Fruit fly (Drosophila melanogaster) whole organism, adult: ENCODE results near the gene mthl10.

Experiments
- CG11617 ChIP-seq: fragments of 200-800 bp; sonication (Bioruptor generic); optimal IDR thresholded peaks from 2 replicates; lab custom pipeline; 2017; ENCODE audit warnings: mild to moderate bottlenecking, missing biosample characterization, missing genetic modification reagents, missing genetic modification characterization
- CG12768 ChIP-seq: fragments of 200-800 bp; sonication (Bioruptor generic); optimal IDR thresholded peaks from 2 replicates; lab custom pipeline; 2017; ENCODE audit warnings: missing biosample characterization, missing genetic modification characterization, mild to moderate bottlenecking, moderate library complexity, missing genetic modification reagents
- CG14711 ChIP-seq: fragments of 200-800 bp; sonication (Bioruptor generic); optimal IDR thresholded peaks from 2 replicates; lab custom pipeline; 2018; ENCODE audit warnings: missing biosample characterization, mild to moderate bottlenecking, missing genetic modification characterization, moderate library complexity
- CG1620 ChIP-seq: fragments of 200-800 bp; sonication (Bioruptor generic); optimal IDR thresholded peaks from 2 replicates; lab custom pipeline; 2016; ENCODE audit warnings: missing biosample characterization, missing genetic modification characterization
- CG33017 ChIP-seq: fragments of 200-800 bp; sonication (Bioruptor generic); optimal IDR thresholded peaks from 2 replicates; lab custom pipeline; 2018; ENCODE audit warnings: missing biosample characterization, mild to moderate bottlenecking, missing genetic modification characterization, moderate library complexity
- CG5204 ChIP-seq: fragments of 200-800 bp; sonication (Bioruptor generic); optimal IDR thresholded peaks from 2 replicates; lab custom pipeline; 2016; ENCODE audit warnings: missing biosample characterization, missing genetic modification characterization
- CG7045 ChIP-seq: fragments of 200-800 bp; sonication (Bioruptor generic); optimal IDR thresholded peaks from 2 replicates; lab custom pipeline; 2017; ENCODE audit warnings: missing biosample characterization, mild to moderate bottlenecking, missing genetic modification characterization
- CG7101 ChIP-seq: fragments of 200-800 bp; sonication (Bioruptor generic); optimal IDR thresholded peaks from 2 replicates; lab custom pipeline; 2018; ENCODE audit warnings: missing biosample characterization, mild to moderate bottlenecking, missing genetic modification characterization, moderate library complexity
- Clk ChIP-seq: fragments of 200-800 bp; sonication (Bioruptor generic); optimal IDR thresholded peaks from 2 replicates; lab custom pipeline; 2017; ENCODE audit warnings: missing biosample characterization, missing genetic modification characterization
- Crg-1 ChIP-seq: fragments of 200-800 bp; sonication (Bioruptor generic); optimal IDR thresholded peaks from 2 replicates; lab custom pipeline; 2016; ENCODE audit warnings: missing biosample characterization, missing genetic modification characterization
- Hr96 ChIP-seq: fragments of 200-800 bp; sonication (Bioruptor generic); optimal IDR thresholded peaks from 2 replicates; lab custom pipeline; 2016; ENCODE audit warnings: missing biosample characterization, missing genetic modification characterization
- Mnt ChIP-seq: fragments of 200-800 bp; sonication (Bioruptor generic); optimal IDR thresholded peaks from 2 replicates; lab custom pipeline; 2016; ENCODE audit warnings: missing biosample characterization, mild to moderate bottlenecking, missing genetic modification characterization
- bab1 ChIP-seq: fragments of 200-800 bp; sonication (Bioruptor generic); optimal IDR thresholded peaks from 3 replicates; lab custom pipeline; 2019; ENCODE audit warnings: missing biosample characterization, mild to moderate bottlenecking, missing genetic modification characterization, moderate library complexity
- cic ChIP-seq: fragments of 200-800 bp; sonication (Bioruptor generic); optimal IDR thresholded peaks from 2 replicates; lab custom pipeline; 2017; ENCODE audit warnings: missing biosample characterization, mild to moderate bottlenecking, missing genetic modification characterization, moderate library complexity
- cnc ChIP-seq, 2 experiments: fragments of >200 bp; optimal IDR thresholded peaks; 2 replicates each; lab custom pipeline; 2017
- kay ChIP-seq: fragments of 200-800 bp; sonication (Bioruptor generic); peaks from one replicate; lab custom pipeline; 2016; ENCODE audit warnings: missing biosample characterization, missing genetic modification characterization, borderline replicate concordance
- ovo ChIP-seq: fragments of 200-800 bp; sonication (Bioruptor generic); optimal IDR thresholded peaks from 2 replicates; lab custom pipeline; 2016; ENCODE audit warnings: missing biosample characterization, missing genetic modification characterization
- pad ChIP-seq: fragments of 200-800 bp; sonication (Bioruptor generic); optimal IDR thresholded peaks from 3 replicates; lab custom pipeline; 2017; ENCODE audit warnings: missing biosample characterization, missing genetic modification characterization, mild to moderate bottlenecking, moderate library complexity, missing genetic modification reagents
- tj ChIP-seq: fragments of 200-800 bp; sonication (Bioruptor generic); optimal IDR thresholded peaks from 3 replicates; lab custom pipeline; 2017; ENCODE audit warnings: missing biosample characterization, mild to moderate bottlenecking, missing genetic modification characterization, moderate library complexity
- toe ChIP-seq: fragments of 200-800 bp; sonication (Bioruptor generic); optimal IDR thresholded peaks from 2 replicates; lab custom pipeline; 2016; ENCODE audit warnings: missing biosample characterization, missing genetic modification characterization

Gene mthl10

DNA sequence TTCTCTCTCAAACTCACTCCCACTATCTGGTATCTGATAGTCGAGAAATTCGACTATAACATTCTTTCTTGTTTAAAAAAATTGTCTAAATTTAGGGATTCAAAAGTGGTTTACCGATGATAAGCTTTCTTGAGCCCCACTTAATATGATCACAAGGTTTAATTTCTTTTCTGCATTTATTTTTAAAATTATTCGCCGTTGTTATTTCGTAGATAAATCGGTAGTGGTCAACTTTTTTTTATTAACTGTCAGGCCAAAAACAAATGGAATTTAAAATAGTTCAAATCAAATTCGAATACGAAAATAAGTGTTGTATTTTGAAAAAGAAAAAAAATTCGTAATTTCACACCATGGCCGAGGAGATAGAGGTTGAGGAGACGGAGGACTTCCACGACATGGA, 15.0 kb upstream of the mthl10 start, which contains the start of gene Roc1b:
Gene Roc1b, plus strand, starts transcription at position 301 of the 400 bp plus-strand sequence.
- TF ChIP-seq CG33017 (tag; lab: Kevin White, UChicago): no peak
- TF ChIP-seq tj (GFP tag; lab: Kevin White, UChicago): no peak
- no peak for TF ChIP-seq CG1620 (GFP tag; lab: Kevin White, UChicago)
- no peak for TF ChIP-seq CG7101 (tag; lab: Kevin White, UChicago)
- no peak for TF ChIP-seq Crg-1 (GFP tag; lab: Kevin White, UChicago)
- no peak for TF ChIP-seq toe (GFP tag; lab: Kevin White, UChicago)
- TF ChIP-seq CG12768 (GFP tag; lab: Kevin White, UChicago): no peak
- no peak for TF ChIP-seq Clk
- TF ChIP-seq ovo (GFP tag; lab: Kevin White, UChicago): no peak
- no peak for TF ChIP-seq kay (GFP tag; lab: Kevin White, UChicago)
- no peak for TF ChIP-seq cic (GFP tag; lab: Kevin White, UChicago)
- TF ChIP-seq CG7045 (GFP tag; lab: Kevin White, UChicago): no peak
- no peak for TF ChIP-seq pad (GFP tag; lab: Kevin White, UChicago)
- no peak for TF ChIP-seq Mnt (GFP tag; lab: Kevin White, UChicago)
- no peak for TF ChIP-seq CG5204 (GFP tag; lab: Kevin White, UChicago)
- no peak for TF ChIP-seq Hr96 (GFP tag; lab: Kevin White, UChicago)
- TF ChIP-seq cnc (optimal IDR thresholded peaks at IDR 0.05; lab: Kevin White, UChicago): no peak

DNA sequence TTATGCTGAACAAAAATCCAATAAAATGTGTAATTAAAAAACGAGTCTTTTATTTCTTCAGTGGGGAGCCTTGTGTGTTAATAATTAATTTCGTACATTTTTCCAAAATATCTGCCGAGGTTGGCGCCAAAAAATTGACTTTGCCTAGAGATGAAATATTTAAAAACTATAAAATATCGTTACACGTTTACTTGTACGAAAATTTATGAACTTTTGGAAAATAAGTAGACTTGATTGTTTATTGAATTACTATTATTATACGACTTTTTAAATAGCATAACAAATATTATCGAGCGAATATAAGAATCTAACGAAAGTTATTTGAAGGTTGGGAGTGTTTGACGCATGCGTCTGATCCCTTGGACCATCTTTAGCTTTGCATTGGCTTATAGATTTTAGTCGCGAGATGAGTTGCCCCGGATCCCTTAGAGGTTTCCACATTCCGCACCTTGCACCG, 13.3 kb upstream of the mthl10 start, which contains the start of gene CG1231:
Gene CG1231, plus strand, starts transcription at position 407 of the 457 bp plus-strand sequence.
- TF ChIP-seq CG7045 (GFP tag; lab: Kevin White, UChicago) (no peak), cic (GFP tag; lab: Kevin White, UChicago) (no peak), CG7101 (tag; lab: Kevin White, UChicago) (no peak), CG33017 (tag; lab: Kevin White, UChicago) (no peak), cnc (optimal IDR thresholded peaks at IDR 0.05; lab: Kevin White, UChicago) (no peak), CG11617 (no peak), Hr96 (GFP tag; lab: Kevin White, UChicago) (no peak), ovo (GFP tag; lab: Kevin White, UChicago) (no peak), CG12768 (GFP tag; lab: Kevin White, UChicago) (no peak)

DNA sequence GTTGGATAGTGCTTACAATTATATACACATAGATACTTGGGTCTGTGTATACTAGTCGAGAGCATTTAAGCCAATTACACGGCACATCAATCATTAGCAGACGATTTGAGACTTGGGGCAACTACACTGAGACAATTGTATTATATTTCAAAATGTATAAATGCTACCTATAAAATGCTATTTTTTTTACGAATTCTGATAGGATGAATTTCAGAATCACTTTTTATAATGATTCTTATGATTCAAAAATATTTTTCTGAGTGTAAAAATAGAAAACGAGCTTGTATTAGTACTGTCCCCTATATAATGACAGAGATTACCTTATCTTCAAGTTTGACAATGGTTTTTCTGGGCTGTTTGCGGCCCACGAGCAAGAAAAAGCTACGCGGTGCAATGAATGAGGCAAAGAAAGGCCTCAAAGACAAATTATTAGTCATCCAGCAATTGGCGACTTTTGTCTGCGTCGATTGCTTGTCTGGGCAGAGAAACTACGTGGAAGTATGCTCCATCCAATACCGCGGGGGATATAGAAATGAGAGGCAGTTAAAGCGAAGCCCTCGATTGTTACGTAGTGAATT, 8.0 kb upstream of the mthl10 start:
- peak; percentile 74 for TF ChIP-seq CG7045 (GFP tag; lab: Kevin White, UChicago)
- TF ChIP-seq toe (GFP tag; lab: Kevin White, UChicago): peak; percentile 65
- peak; percentile 79 for TF ChIP-seq CG33017 (tag; lab: Kevin White, UChicago)
- peak; percentile 54 for TF ChIP-seq CG5204 (GFP tag; lab: Kevin White, UChicago)
- no peak for TF ChIP-seq kay (GFP tag; lab: Kevin White, UChicago)
- peak; percentile 48 for TF ChIP-seq pad (GFP tag; lab: Kevin White, UChicago)
- no peak for TF ChIP-seq Crg-1 (GFP tag; lab: Kevin White, UChicago)
- TF ChIP-seq CG12768 (GFP tag; lab: Kevin White, UChicago): peak; percentile 76
- peak; percentile 32 for TF ChIP-seq Mnt (GFP tag; lab: Kevin White, UChicago)
- peak; percentile 46 for TF ChIP-seq Clk
- peak; percentile 86 for TF ChIP-seq bab1 (GFP tag; lab: Kevin White, UChicago)
- peak; percentile 80 for TF ChIP-seq CG7101 (tag; lab: Kevin White, UChicago)
- no peak for TF ChIP-seq cnc (optimal IDR thresholded peaks at IDR 0.05; lab: Kevin White, UChicago)
- TF ChIP-seq CG14711: peak; percentile 73
- no peak for TF ChIP-seq ovo (GFP tag; lab: Kevin White, UChicago)
- TF ChIP-seq CG1620 (GFP tag; lab: Kevin White, UChicago): peak; percentile 35
- TF ChIP-seq tj (GFP tag; lab: Kevin White, UChicago): peak; percentile 52
- TF ChIP-seq Hr96 (GFP tag; lab: Kevin White, UChicago): peak; percentile 73
- TF ChIP-seq cic (GFP tag; lab: Kevin White, UChicago): peak; percentile 67
- TF ChIP-seq CG11617: peak; percentile 80

DNA sequence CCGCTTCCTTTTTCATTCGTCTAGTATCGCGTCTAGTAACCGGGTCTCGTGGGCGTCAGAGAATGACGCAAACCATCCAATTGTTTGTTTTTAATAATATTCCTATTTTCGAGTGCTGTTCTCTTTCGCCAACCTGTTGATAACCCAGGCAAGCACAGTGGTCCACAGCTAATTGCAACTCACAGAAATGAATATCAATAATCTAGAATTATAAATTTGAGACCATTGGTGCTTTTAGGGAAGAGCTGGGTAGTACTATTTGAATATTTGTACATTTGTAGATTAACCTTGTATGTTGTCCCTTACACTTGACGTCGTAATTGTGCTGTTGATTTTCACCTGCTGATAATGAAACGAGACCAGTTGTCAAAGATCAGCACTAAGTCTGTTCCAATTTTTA, 7.0 kb upstream of the mthl10 start:
- TF ChIP-seq cic (GFP tag; lab: Kevin White, UChicago) (peak; percentile 28), Mnt (GFP tag; lab: Kevin White, UChicago) (peak; percentile 5), CG14711 (peak; percentile 34), CG7101 (tag; lab: Kevin White, UChicago) (peak; percentile 41), Hr96 (GFP tag; lab: Kevin White, UChicago) (no peak), CG33017 (tag; lab: Kevin White, UChicago) (no peak)

DNA sequence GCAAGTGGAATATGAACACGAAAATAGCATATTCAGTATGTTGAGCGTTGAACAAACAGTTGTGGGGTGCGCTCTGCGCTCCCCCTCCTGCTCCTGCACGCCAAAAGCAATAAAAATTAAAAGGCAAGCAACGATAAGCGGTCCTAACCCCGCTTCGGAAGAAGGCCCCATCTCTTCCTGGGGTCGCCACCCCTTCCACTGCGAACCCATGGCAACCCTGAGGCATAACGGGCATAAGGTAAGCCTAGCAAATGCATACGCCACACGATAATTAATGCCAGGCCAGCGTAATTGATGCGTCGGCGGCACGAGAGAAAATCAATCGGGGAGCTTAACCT, 5.7 kb upstream of the mthl10 start:
- TF ChIP-seq tj (GFP tag; lab: Kevin White, UChicago) (peak; percentile 40), cic (GFP tag; lab: Kevin White, UChicago) (no peak)

DNA sequence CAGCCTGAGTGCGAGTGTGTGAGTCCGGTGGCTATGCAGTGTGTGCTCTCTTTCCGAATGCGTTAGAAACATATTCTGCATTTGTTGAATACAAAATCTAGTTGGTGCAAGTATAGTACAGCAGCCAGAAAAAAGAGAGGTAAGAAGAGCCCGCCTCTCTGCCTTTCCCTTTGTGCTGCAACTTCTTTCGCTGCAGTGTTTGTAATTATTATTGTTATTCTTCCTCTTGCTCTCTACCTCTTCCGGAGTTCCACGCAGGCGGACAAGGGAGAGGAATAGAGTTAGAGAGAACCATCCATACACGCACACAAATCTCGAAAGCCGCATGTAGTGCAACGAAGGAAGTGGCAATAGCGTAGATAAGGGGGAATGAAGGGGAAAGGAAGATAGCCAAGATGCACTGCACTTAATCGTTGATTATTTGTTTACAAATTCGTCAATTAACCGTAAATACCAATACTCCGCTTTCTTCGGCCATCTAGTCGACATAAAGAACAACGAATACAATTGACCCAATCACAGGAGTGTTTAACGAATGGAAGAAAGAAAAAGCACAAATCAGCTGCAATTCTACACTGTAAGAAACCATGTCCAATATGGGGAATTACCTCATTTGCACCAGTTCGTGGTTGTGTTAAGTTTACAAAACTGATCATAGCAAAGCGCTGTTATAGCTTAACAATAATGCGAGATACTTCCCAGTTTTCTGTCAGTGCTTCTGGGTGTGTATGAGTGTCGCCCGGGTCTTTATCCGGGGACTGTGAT, 5.1 kb upstream of the mthl10 start:
- peak; percentile 37 for TF ChIP-seq CG7101 (tag; lab: Kevin White, UChicago)
- peak; percentile 96 for TF ChIP-seq pad (GFP tag; lab: Kevin White, UChicago)
- TF ChIP-seq bab1 (GFP tag; lab: Kevin White, UChicago): peak; percentile 56
- peak; percentile 39 for TF ChIP-seq Crg-1 (GFP tag; lab: Kevin White, UChicago)
- TF ChIP-seq CG1620 (GFP tag; lab: Kevin White, UChicago): peak; percentile 15
- peak; percentile 16 for TF ChIP-seq CG14711
- no peak for TF ChIP-seq Clk
- TF ChIP-seq CG5204 (GFP tag; lab: Kevin White, UChicago): no peak
- no peak for TF ChIP-seq ovo (GFP tag; lab: Kevin White, UChicago)
- no peak for TF ChIP-seq Mnt (GFP tag; lab: Kevin White, UChicago)
- TF ChIP-seq cic (GFP tag; lab: Kevin White, UChicago): no peak
- TF ChIP-seq toe (GFP tag; lab: Kevin White, UChicago): no peak
- TF ChIP-seq CG33017 (tag; lab: Kevin White, UChicago): peak; percentile 40
- TF ChIP-seq Hr96 (GFP tag; lab: Kevin White, UChicago): no peak
- TF ChIP-seq cnc (optimal IDR thresholded peaks at IDR 0.05; lab: Kevin White, UChicago): no peak
- TF ChIP-seq CG11617: peak; percentile 53
- peak; percentile 66 for TF ChIP-seq tj (GFP tag; lab: Kevin White, UChicago)
- no peak for TF ChIP-seq kay (GFP tag; lab: Kevin White, UChicago)
- peak; percentile 37 for TF ChIP-seq CG12768 (GFP tag; lab: Kevin White, UChicago)
- peak; percentile 25 for TF ChIP-seq CG7045 (GFP tag; lab: Kevin White, UChicago)
